Fruit fly (Drosophila melanogaster): Measurements from ENCODE around the gene prc.

Gene prc

dm6 chr3L:11966104-11966503 is at the start of gene prc:
Gene prc (minus strand): TSS chr3L:11966131.
- TF ChIP-seq sug (tag; optimal IDR thresholded peaks at IDR 0.05) (peak; percentile 22), crc (GFP tag; optimal IDR thresholded peaks at IDR 0.05) (no peak), CG10543 (GFP tag; optimal IDR thresholded peaks at IDR 0.05) (peak; percentile 53), dimm (GFP tag; IDR thresholded peaks at IDR 0.05) (no peak), sens (GFP tag) (peak; percentile 21), Pdp1 (GFP tag; optimal IDR thresholded peaks at IDR 0.05) (peak in 1 of 2 experiments; percentile 49), Bteb2 (GFP tag; optimal IDR thresholded peaks at IDR 0.05) (no peak), CG34376 (GFP tag; optimal IDR thresholded peaks at IDR 0.05) (peak; percentile 62), dysf (GFP tag; IDR thresholded peaks at IDR 0.05) (0 out of 3 replicates have a peak, but pooled peaks have one; percentile 25)

dm6 chr3L:12014272-12014671 is 48.3 kb upstream of the prc start:
- TF ChIP-seq Ets65A (GFP tag) (peak; percentile 45), tin (GFP tag; optimal IDR thresholded peaks at IDR 0.05) (no peak), cato (GFP tag; optimal IDR thresholded peaks at IDR 0.05; ENCODE audit: borderline replicate concordance) (no peak), nom (GFP tag; optimal IDR thresholded peaks at IDR 0.05) (peak; percentile 74), CG18476 (GFP tag; optimal IDR thresholded peaks at IDR 0.05) (no peak), fru (optimal IDR thresholded peaks at IDR 0.05) (no peak), CG14014 (GFP tag; IDR thresholded peaks at IDR 0.05) (no peak)

- no peak for TF ChIP-seq crol (GFP tag; IDR thresholded peaks at IDR 0.05)
- no peak for TF ChIP-seq D19B (GFP tag; optimal IDR thresholded peaks at IDR 0.05)
- TF ChIP-seq org-1 (GFP tag; optimal IDR thresholded peaks at IDR 0.05): no peak
- no peak for TF ChIP-seq chif (GFP tag; optimal IDR thresholded peaks at IDR 0.05)
- no peak for TF ChIP-seq trh (GFP tag; optimal IDR thresholded peaks at IDR 0.05)
- TF ChIP-seq tna (GFP tag; IDR thresholded peaks at IDR 0.05; ENCODE audit: partially characterized antibody): no peak
- no peak for TF ChIP-seq esg (GFP tag; conservative IDR thresholded peaks at IDR 0.05)
- no peak for TF ChIP-seq Elba2 (GFP tag; optimal IDR thresholded peaks at IDR 0.05)
- no peak for TF ChIP-seq Dll (GFP tag; IDR thresholded peaks at IDR 0.05; ENCODE audit: partially characterized antibody)
- no peak for TF ChIP-seq Meics (GFP tag; optimal IDR thresholded peaks at IDR 0.05)
- TF ChIP-seq CoRest (tag; optimal IDR thresholded peaks at IDR 0.05): no peak
- no peak for TF ChIP-seq wor (GFP tag; IDR thresholded peaks at IDR 0.05)
- TF ChIP-seq CG4707 (GFP tag; optimal IDR thresholded peaks at IDR 0.05): no peak
- no peak for TF ChIP-seq CG9932 (GFP tag; IDR thresholded peaks at IDR 0.05)
- TF ChIP-seq CG31441 (GFP tag; IDR thresholded peaks at IDR 0.05): no peak
- TF ChIP-seq CG10366 (GFP tag; IDR thresholded peaks at IDR 0.05): no peak
These were observed 47.8 kb upstream of the prc start for dm6 chr3L:12013698-12014097.

- no peak for TF ChIP-seq Trl (optimal IDR thresholded peaks at IDR 0.05)
- no peak for TF ChIP-seq Trl (GFP tag; optimal IDR thresholded peaks at IDR 0.05)
- TF ChIP-seq Ets97D (GFP tag; optimal IDR thresholded peaks at IDR 0.05): no peak
- no peak for TF ChIP-seq croc (GFP tag; conservative IDR thresholded peaks at IDR 0.05)
- no peak for TF ChIP-seq CG13123 (GFP tag; optimal IDR thresholded peaks at IDR 0.05)
- TF ChIP-seq CG15601 (tag; optimal IDR thresholded peaks at IDR 0.05): peak; percentile 78
- TF ChIP-seq stwl (tag; optimal IDR thresholded peaks at IDR 0.05): peak; percentile 27
These were observed 42.0 kb upstream of the prc start for dm6 chr3L:12007945-12008344.

Measured in whole organism, embryonic.